Worm (Caenorhabditis elegans): ENCODE data around the gene ntl-2.
A peak's percentile ranks its signal among the peaks of the same experiment; 100 is the strongest.

Gene ntl-2

DNA sequence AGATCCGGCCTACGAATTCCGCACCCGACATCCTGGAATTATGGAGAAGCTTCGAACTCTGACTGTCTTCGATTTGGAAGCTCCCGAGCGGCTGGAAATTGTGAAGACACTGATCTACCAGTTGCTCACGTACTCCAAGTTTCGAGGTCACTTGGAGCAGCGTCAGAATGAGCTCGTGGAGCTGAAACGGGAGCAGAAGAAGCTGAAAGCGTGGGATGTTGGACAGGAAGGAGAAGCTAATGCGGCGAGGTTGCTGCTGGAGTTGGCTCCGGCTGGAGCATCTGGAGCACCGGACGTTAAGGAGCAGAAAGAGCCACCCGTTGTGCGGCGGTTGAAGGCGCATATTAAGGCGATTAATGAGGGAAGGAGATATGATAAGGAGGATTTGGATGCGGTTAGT, 31.9 kb downstream of the ntl-2 start:
- TF ChIP-seq snpc-4 (tag; optimal IDR thresholded peaks at IDR 0.05) (no peak), nhr-76 (tag; optimal IDR thresholded peaks at IDR 0.05) (no peak), pqm-1 (tag; optimal IDR thresholded peaks at IDR 0.05) (no peak), R02D3.7 (tag; optimal IDR thresholded peaks at IDR 0.05) (no peak), fos-1 (tag; optimal IDR thresholded peaks at IDR 0.05) (no peak), egl-27 (tag; optimal IDR thresholded peaks at IDR 0.05) (no peak), unc-62 (GFP tag; optimal IDR thresholded peaks at IDR 0.05) (no peak), fkh-2 (tag; optimal IDR thresholded peaks at IDR 0.05) (no peak), nhr-43 (tag; optimal IDR thresholded peaks at IDR 0.05; ENCODE audit: poor library complexity, severe bottlenecking) (no peak), elt-3 (tag; optimal IDR thresholded peaks at IDR 0.05) (no peak)

DNA sequence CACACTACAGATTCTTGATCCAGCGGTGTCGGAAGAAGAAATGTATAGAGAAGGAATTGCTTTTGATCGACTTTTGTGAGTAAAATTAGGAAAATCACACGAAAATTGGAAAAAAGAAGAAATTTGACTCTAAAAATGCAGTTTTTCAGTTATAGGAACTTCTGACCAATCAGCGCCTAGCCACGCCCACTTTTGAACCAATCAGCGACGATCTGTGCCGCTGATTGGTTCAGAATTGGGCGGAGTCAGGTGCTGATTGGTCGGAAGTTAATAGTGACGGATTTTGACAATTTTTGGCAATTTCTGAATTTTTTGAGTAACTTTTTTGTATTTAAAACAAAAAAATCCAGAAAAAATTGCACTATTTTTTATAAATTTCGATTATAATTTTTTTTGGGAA, 34.8 kb downstream of the ntl-2 start:
- no peak for TF ChIP-seq fos-1 (tag; optimal IDR thresholded peaks at IDR 0.05)
- no peak for TF ChIP-seq nhr-11 (tag; optimal IDR thresholded peaks at IDR 0.05)
- TF ChIP-seq mml-1 (tag; optimal IDR thresholded peaks at IDR 0.05): no peak
- peak; percentile 99 for TF ChIP-seq nfya-1 (tag; optimal IDR thresholded peaks at IDR 0.05; ENCODE audit: insufficient read depth)
- TF ChIP-seq ZK546.5 (tag; optimal IDR thresholded peaks at IDR 0.05): no peak
- TF ChIP-seq elt-2 (tag; optimal IDR thresholded peaks at IDR 0.05): no peak

DNA sequence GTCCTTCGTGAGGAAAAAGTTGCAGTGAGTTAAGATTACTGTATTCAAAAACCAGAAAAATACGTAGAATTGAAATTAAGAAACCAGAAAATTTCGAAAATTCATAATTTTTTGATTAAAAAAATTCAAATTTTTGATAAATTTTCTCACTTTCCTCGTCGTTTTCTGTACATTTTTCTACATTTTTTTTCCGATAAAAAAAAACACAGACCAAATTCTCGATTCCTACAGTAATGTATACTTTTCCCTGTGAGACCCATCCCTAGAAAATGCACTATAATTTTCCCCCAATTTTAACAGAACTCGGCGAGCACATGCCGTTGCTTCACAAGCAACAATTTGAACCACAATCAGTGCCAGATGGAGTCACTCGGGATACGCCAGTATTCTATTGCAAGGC, 36.4 kb downstream of the ntl-2 start, which contains the start of gene athp-2:
TSS of gene athp-2 (plus strand) at position 301 of the 400 bp plus-strand sequence.
- TF ChIP-seq hmg-11 (tag; optimal IDR thresholded peaks at IDR 0.05) (no peak), R02D3.7 (tag; optimal IDR thresholded peaks at IDR 0.05) (no peak), aly-2 (tag; optimal IDR thresholded peaks at IDR 0.05) (no peak), lsy-12 (tag; optimal IDR thresholded peaks at IDR 0.05) (no peak), nhr-25 (tag; optimal IDR thresholded peaks at IDR 0.05) (no peak), pqm-1 (tag; optimal IDR thresholded peaks at IDR 0.05) (no peak), nhr-23 (tag; optimal IDR thresholded peaks at IDR 0.05) (no peak), ceh-82 (tag; optimal IDR thresholded peaks at IDR 0.05) (no peak), elt-2 (tag; optimal IDR thresholded peaks at IDR 0.05) (no peak), pha-4 (tag; optimal IDR thresholded peaks at IDR 0.05) (no peak)

DNA sequence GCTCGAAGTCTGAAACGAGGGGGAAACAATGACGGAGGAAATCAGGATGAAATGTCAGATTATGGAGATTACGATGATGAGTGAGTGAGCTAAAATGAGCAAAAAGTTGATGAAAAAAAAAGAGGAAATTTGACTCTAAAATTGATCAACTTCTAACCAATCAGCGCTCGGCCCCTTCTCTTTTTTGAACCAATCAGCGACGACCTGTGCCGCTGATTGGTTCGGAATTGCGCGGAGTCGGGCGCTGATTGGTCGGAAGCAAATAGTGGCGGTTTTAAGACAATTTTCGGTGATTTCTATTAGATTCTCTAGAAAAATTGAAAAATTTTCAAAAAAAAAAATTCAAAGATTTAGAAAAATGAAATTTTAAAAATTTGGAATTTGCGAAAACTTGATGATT, 38.5 kb downstream of the ntl-2 start:
- no peak for TF ChIP-seq R02D3.7 (tag; optimal IDR thresholded peaks at IDR 0.05)
- peak; percentile 84 for TF ChIP-seq nfya-1 (tag; optimal IDR thresholded peaks at IDR 0.05; ENCODE audit: insufficient read depth)
- no peak for TF ChIP-seq nhr-43 (tag; optimal IDR thresholded peaks at IDR 0.05; ENCODE audit: poor library complexity, severe bottlenecking)

DNA sequence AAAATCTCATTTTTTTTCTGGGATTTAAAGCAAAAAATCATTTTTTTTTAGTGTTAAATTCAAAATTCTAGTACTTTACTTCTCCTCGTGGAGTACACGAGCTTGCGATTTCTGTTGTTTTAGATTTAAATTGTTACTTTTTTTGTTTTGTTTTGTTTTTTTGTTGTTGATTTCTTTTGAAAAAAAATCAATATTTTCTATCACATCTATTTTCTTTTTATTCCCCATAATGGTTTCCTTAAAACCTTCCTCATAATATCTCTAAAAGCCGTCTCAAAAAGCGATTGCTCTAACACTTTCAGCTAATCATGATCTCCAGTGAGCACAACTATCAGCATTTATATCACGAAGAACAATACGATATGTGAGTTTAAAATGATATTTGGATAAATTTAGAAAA, 41.8 kb downstream of the ntl-2 start, which contains the start of gene madf-3:
TSS of gene madf-3 (plus strand) at position 301 of the 400 bp plus-strand sequence.
- TF ChIP-seq ZK546.5 (tag; optimal IDR thresholded peaks at IDR 0.05): no peak
- no peak for TF ChIP-seq fkh-10 (GFP tag; optimal IDR thresholded peaks at IDR 0.05)
- TF ChIP-seq egl-27 (tag; optimal IDR thresholded peaks at IDR 0.05): no peak
- no peak for TF ChIP-seq nhr-43 (tag; optimal IDR thresholded peaks at IDR 0.05; ENCODE audit: poor library complexity, severe bottlenecking)
- no peak for TF ChIP-seq skn-1 (tag; optimal IDR thresholded peaks at IDR 0.05)
- no peak for TF ChIP-seq fos-1 (tag; optimal IDR thresholded peaks at IDR 0.05)
- TF ChIP-seq nhr-11 (tag; optimal IDR thresholded peaks at IDR 0.05): no peak

DNA sequence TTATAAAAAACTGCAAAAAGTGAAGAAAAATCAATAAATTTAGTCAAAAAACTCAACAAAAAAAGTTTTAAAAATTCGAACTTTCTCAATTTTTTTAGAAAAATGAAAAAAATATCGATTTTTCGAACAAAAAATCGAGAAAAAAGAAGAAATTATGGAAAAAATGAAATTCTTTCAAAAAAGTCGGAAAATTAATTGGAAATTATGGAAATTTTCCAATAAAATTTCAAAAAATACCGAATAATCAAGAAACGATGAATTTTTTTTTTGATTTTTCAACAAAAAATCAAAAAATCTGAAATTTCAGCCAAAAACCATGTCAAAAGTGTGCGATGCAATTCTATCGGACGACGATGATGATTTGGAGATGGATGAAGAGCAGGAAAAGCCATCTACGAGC, 47.5 kb downstream of the ntl-2 start, which contains the start of gene H20J04.4:
TSS of gene H20J04.4 (plus strand) at position 301 of the 400 bp plus-strand sequence.
- TF ChIP-seq ceh-28 (tag; optimal IDR thresholded peaks at IDR 0.05): peak; percentile 10
- TF ChIP-seq unc-62 (GFP tag; optimal IDR thresholded peaks at IDR 0.05): no peak

DNA sequence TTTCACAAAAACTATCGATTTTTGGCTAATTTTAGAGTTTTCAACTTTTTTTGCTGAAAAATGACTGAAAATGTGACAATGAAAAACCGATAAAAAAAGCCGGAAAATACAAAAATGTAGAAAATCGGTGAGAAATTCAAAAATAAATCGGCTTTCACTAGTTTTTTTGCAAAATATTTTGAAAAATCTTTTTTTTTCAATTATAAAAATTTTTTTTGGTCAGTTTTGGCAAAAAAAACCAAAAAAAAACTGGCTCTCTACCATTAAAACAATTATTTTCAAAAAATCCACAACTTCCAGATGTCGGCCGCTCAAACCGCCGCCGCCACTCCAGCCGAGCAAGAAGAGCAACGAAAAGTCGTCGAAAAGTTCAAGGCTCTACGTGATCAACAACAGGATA, 49.8 kb downstream of the ntl-2 start, which contains the start of gene pfd-2:
TSS of gene pfd-2 (plus strand) at position 301 of the 400 bp plus-strand sequence.
- TF ChIP-seq unc-39 (tag; optimal IDR thresholded peaks at IDR 0.05) (no peak), nfya-1 (tag; optimal IDR thresholded peaks at IDR 0.05; ENCODE audit: insufficient read depth) (no peak), fos-1 (tag; optimal IDR thresholded peaks at IDR 0.05) (no peak)

DNA sequence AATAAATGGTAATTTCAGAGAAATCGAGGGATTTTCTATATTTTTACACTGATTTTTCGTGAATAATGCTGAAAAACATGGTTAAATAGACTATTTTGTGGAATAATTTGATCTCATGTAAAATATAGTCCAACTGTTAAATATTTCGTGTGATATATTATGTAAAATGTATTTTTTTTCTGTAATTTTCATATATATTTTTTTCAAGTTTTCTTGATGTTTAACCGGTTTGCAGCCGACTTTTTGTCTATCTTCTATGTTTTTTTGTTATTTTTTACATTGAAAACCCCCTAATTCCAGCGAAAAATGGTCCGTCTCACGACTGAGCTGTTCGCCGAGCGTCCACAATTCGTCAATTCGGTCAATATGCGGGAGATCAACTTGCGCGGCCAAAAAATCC, 52.2 kb downstream of the ntl-2 start, which contains the start of gene mog-2:
TSS of gene mog-2 (plus strand) at position 301 of the 400 bp plus-strand sequence.
- TF ChIP-seq nhr-23 (tag; optimal IDR thresholded peaks at IDR 0.05): no peak
- no peak for TF ChIP-seq lin-15B (tag; optimal IDR thresholded peaks at IDR 0.05)
- no peak for TF ChIP-seq fos-1 (tag; optimal IDR thresholded peaks at IDR 0.05)
- TF ChIP-seq ZK546.5 (tag; optimal IDR thresholded peaks at IDR 0.05): no peak
- no peak for TF ChIP-seq unc-62 (GFP tag; optimal IDR thresholded peaks at IDR 0.05)
- no peak for TF ChIP-seq pha-4 (tag; optimal IDR thresholded peaks at IDR 0.05)
- no peak for TF ChIP-seq nhr-76 (tag; optimal IDR thresholded peaks at IDR 0.05)
- TF ChIP-seq unc-39 (tag; optimal IDR thresholded peaks at IDR 0.05): no peak
- no peak for TF ChIP-seq pqm-1 (tag; optimal IDR thresholded peaks at IDR 0.05)
- no peak for TF ChIP-seq ztf-11 (tag; optimal IDR thresholded peaks at IDR 0.05)
- TF ChIP-seq mml-1 (tag; optimal IDR thresholded peaks at IDR 0.05): no peak
- no peak for TF ChIP-seq elt-3 (tag; optimal IDR thresholded peaks at IDR 0.05)
- no peak for TF ChIP-seq nhr-12 (tag; optimal IDR thresholded peaks at IDR 0.05)
- no peak for TF ChIP-seq egl-27 (tag; optimal IDR thresholded peaks at IDR 0.05)

Measured in whole organism, L3 larva.